Worm (Caenorhabditis elegans): ENCODE data around the gene C16C8.21.

DNA sequence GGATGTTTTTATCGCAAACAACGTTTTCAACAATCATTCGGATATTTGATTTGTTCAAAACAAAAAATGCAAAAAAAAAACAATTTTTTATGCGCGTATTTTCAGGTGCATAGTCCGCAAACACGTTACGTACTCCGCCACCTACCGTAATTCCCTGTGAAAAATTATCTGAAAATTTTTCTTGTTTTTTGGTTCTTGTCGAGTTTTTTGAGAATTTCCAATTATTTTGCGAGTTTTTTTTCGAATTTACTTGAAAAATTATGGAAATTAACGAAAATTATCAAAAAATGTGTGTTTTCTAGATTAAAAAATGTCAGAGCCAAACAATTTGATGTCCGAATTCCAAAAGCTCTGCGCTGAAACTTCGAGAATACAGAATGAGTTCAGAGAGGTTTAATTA is 4.4 kb downstream of the C16C8.21 start, which contains the start of gene C16C8.12:
- TF ChIP-seq W03F9.2 (tag; optimal IDR thresholded peaks at IDR 0.05) (no peak), him-1 (tag; optimal IDR thresholded peaks at IDR 0.05) (no peak), dao-5 (tag; optimal IDR thresholded peaks at IDR 0.05) (no peak)

Measured in whole organism, L4/young adult.